Fruit fly (Drosophila melanogaster) whole organism, adult: ENCODE data around the gene CG9586.

Experiments used
- CG12768 ChIP-seq: fragments of 200-800 bp; sonication (Bioruptor generic); optimal IDR thresholded peaks from 2 replicates; lab custom pipeline; 2017; ENCODE audit warnings: missing biosample characterization, missing genetic modification characterization, mild to moderate bottlenecking, moderate library complexity, missing genetic modification reagents
- CG1620 ChIP-seq: fragments of 200-800 bp; sonication (Bioruptor generic); optimal IDR thresholded peaks from 2 replicates; lab custom pipeline; 2016; ENCODE audit warnings: missing biosample characterization, missing genetic modification characterization
- CG5204 ChIP-seq: fragments of 200-800 bp; sonication (Bioruptor generic); optimal IDR thresholded peaks from 2 replicates; lab custom pipeline; 2016; ENCODE audit warnings: missing biosample characterization, missing genetic modification characterization
- CG7101 ChIP-seq: fragments of 200-800 bp; sonication (Bioruptor generic); optimal IDR thresholded peaks from 2 replicates; lab custom pipeline; 2018; ENCODE audit warnings: missing biosample characterization, mild to moderate bottlenecking, missing genetic modification characterization, moderate library complexity
- Clk ChIP-seq: fragments of 200-800 bp; sonication (Bioruptor generic); optimal IDR thresholded peaks from 2 replicates; lab custom pipeline; 2017; ENCODE audit warnings: missing biosample characterization, missing genetic modification characterization
- Mnt ChIP-seq: fragments of 200-800 bp; sonication (Bioruptor generic); optimal IDR thresholded peaks from 2 replicates; lab custom pipeline; 2016; ENCODE audit warnings: missing biosample characterization, mild to moderate bottlenecking, missing genetic modification characterization
- cic ChIP-seq: fragments of 200-800 bp; sonication (Bioruptor generic); optimal IDR thresholded peaks from 2 replicates; lab custom pipeline; 2017; ENCODE audit warnings: missing biosample characterization, mild to moderate bottlenecking, missing genetic modification characterization, moderate library complexity
- cnc ChIP-seq, 2 experiments: fragments of >200 bp; optimal IDR thresholded peaks; 2 replicates each; lab custom pipeline; 2017
- ovo ChIP-seq: fragments of 200-800 bp; sonication (Bioruptor generic); optimal IDR thresholded peaks from 2 replicates; lab custom pipeline; 2016; ENCODE audit warnings: missing biosample characterization, missing genetic modification characterization
- pad ChIP-seq: fragments of 200-800 bp; sonication (Bioruptor generic); optimal IDR thresholded peaks from 3 replicates; lab custom pipeline; 2017; ENCODE audit warnings: missing biosample characterization, missing genetic modification characterization, mild to moderate bottlenecking, moderate library complexity, missing genetic modification reagents
- tj ChIP-seq: fragments of 200-800 bp; sonication (Bioruptor generic); optimal IDR thresholded peaks from 3 replicates; lab custom pipeline; 2017; ENCODE audit warnings: missing biosample characterization, mild to moderate bottlenecking, missing genetic modification characterization, moderate library complexity
- toe ChIP-seq: fragments of 200-800 bp; sonication (Bioruptor generic); optimal IDR thresholded peaks from 2 replicates; lab custom pipeline; 2016; ENCODE audit warnings: missing biosample characterization, missing genetic modification characterization

DNA sequence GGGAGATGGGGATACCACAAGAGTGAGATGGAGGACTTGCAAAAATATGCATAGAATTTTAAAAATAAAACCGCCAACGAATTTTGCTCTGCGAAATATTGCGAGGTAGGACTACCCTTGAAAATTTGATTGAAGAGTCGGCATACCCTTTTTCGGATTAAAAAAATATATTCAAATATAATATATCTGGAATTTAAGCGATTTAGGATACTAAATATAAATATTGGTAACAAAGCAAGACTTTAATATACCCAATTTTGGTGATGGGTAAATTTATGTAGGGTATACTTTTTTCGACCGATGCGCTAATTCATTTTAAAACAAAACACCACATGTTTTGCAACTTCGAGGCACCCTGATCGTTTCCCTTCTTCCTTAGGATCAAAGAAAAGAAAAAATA lies 16.9 kb downstream of the CG9586 start:
- TF ChIP-seq CG7101 (tag; lab: Kevin White, UChicago), result no peak
- no peak for TF ChIP-seq ovo (GFP tag; lab: Kevin White, UChicago)
- no peak for TF ChIP-seq CG12768
- no peak for TF ChIP-seq CG5204 (GFP tag; lab: Kevin White, UChicago)
- TF ChIP-seq cic (GFP tag; lab: Kevin White, UChicago), result no peak
- no peak for TF ChIP-seq tj
- TF ChIP-seq Mnt (GFP tag; lab: Kevin White, UChicago), result no peak
- TF ChIP-seq CG1620, result no peak
- no peak for TF ChIP-seq Clk
- TF ChIP-seq cnc (optimal IDR thresholded peaks at IDR 0.05; lab: Kevin White, UChicago), result no peak
- no peak for TF ChIP-seq pad (GFP tag; lab: Kevin White, UChicago)
- TF ChIP-seq toe, result no peak
